Fruit fly (Drosophila melanogaster) whole organism, embryonic: ENCODE data around the gene Sp7.
A peak's percentile ranks its signal among the peaks of the same experiment; 100 is the strongest.

Experiments
- Antp ChIP-seq: fragments of 200-800 bp; sonication (Bioruptor generic); optimal IDR thresholded peaks from 3 replicates; lab custom pipeline; 2016; ENCODE audit warnings: missing biosample characterization, missing genetic modification characterization
- B-H1 ChIP-seq: fragments of 200-800 bp; sonication (Bioruptor generic); IDR thresholded peaks from 3 replicates; pipeline ENCODE4 v1.3.6; 2022; ENCODE audit warnings: missing biosample characterization, missing genetic modification characterization
- CG10147 ChIP-seq: fragments of 200-800 bp; sonication (Bioruptor generic); optimal IDR thresholded peaks from 2 replicates; lab custom pipeline; 2019; ENCODE audit warnings: missing biosample characterization, mild to moderate bottlenecking, missing genetic modification characterization, moderate library complexity
- CG10267 ChIP-seq: fragments of 200-800 bp; sonication (Bioruptor generic); optimal IDR thresholded peaks from 2 replicates; lab custom pipeline; 2018; ENCODE audit warnings: missing biosample characterization, mild to moderate bottlenecking, missing genetic modification characterization, moderate library complexity
- CG10959 ChIP-seq: fragments of 200-800 bp; sonication (Bioruptor generic); IDR thresholded peaks from 2 replicates; pipeline ENCODE4 v1.3.6; 2022; ENCODE audit warnings: missing biosample characterization, missing genetic modification characterization
- CG10979 ChIP-seq: fragments of 200-800 bp; sonication (Bioruptor generic); optimal IDR thresholded peaks from 2 replicates; lab custom pipeline; 2018; ENCODE audit warnings: missing biosample characterization, mild to moderate bottlenecking, missing genetic modification characterization, moderate library complexity
- CG11456 ChIP-seq: fragments of 200-800 bp; sonication (Bioruptor generic); IDR thresholded peaks from 3 replicates; pipeline ENCODE4 v1.3.6; 2022; ENCODE audit warnings: missing biosample characterization, missing genetic modification characterization
- CG12155 ChIP-seq: fragments of 200-800 bp; sonication (Bioruptor generic); optimal IDR thresholded peaks from 3 replicates; lab custom pipeline; 2016; ENCODE audit warnings: missing biosample characterization, missing genetic modification characterization
- CG13123 ChIP-seq: fragments of 200-800 bp; sonication (Bioruptor generic); optimal IDR thresholded peaks from 2 replicates; lab custom pipeline; 2016; ENCODE audit warnings: missing biosample characterization, missing genetic modification characterization
- CG14710 ChIP-seq: fragments of 200-800 bp; sonication (Bioruptor generic); optimal IDR thresholded peaks from 3 replicates; lab custom pipeline; 2019; ENCODE audit warnings: missing biosample characterization, mild to moderate bottlenecking, missing genetic modification characterization, moderate library complexity
- CG17186 ChIP-seq: fragments of 200-800 bp; sonication (Bioruptor generic); optimal IDR thresholded peaks from 3 replicates; lab custom pipeline; 2017; ENCODE audit warnings: missing biosample characterization, missing genetic modification reagents, missing genetic modification characterization
- CG6683 ChIP-seq: fragments of 200-800 bp; sonication (Bioruptor generic); optimal IDR thresholded peaks from 2 replicates; lab custom pipeline; 2017; ENCODE audit warnings: missing biosample characterization, mild to moderate bottlenecking, missing genetic modification characterization, missing genetic modification reagents
- CG8089 ChIP-seq: fragments of 200-800 bp; sonication (Bioruptor generic); optimal IDR thresholded peaks from 3 replicates; lab custom pipeline; 2016; ENCODE audit warnings: missing biosample characterization, missing genetic modification characterization
- CG8388 ChIP-seq: fragments of 200-800 bp; sonication (Bioruptor generic); optimal IDR thresholded peaks from 2 replicates; lab custom pipeline; 2019; ENCODE audit warnings: missing biosample characterization, mild to moderate bottlenecking, missing genetic modification characterization, moderate library complexity
- CG8944 ChIP-seq: fragments of 200-800 bp; sonication (Bioruptor generic); optimal IDR thresholded peaks from 3 replicates; lab custom pipeline; 2016; ENCODE audit warnings: missing biosample characterization, missing genetic modification characterization
- Dip3 ChIP-seq: fragments of 200-800 bp; sonication (Bioruptor generic); optimal IDR thresholded peaks from 3 replicates; lab custom pipeline; 2016; ENCODE audit warnings: missing biosample characterization, missing genetic modification characterization
- Dll ChIP-seq: fragments of 200-800 bp; sonication (Bioruptor generic); IDR thresholded peaks from 4 replicates; pipeline ENCODE4 v1.3.6; 2022; ENCODE audit warnings: missing biosample characterization, missing genetic modification characterization; ENCODE audit not compliant: partially characterized antibody
- Kr ChIP-seq: fragments of 200-800 bp; sonication (Bioruptor generic); optimal IDR thresholded peaks from 2 replicates; lab custom pipeline; 2017; ENCODE audit warnings: missing biosample characterization, mild to moderate bottlenecking, missing genetic modification characterization
- Med ChIP-seq: fragments of 200-800 bp; sonication (Bioruptor generic); peaks from one replicate; lab custom pipeline; 2016; ENCODE audit warnings: missing biosample characterization, missing genetic modification characterization, mild to moderate bottlenecking, inconsistent platforms, moderate library complexity
- NFAT ChIP-seq: fragments of 200-800 bp; sonication (Bioruptor generic); IDR thresholded peaks from 2 replicates; pipeline ENCODE4 v1.3.6; 2022; ENCODE audit warnings: missing biosample characterization, missing genetic modification characterization
- Neu2 ChIP-seq: fragments of 200-800 bp; sonication (Bioruptor generic); optimal IDR thresholded peaks from 3 replicates; lab custom pipeline; 2016; ENCODE audit warnings: missing biosample characterization, missing genetic modification characterization, borderline replicate concordance
- Oli ChIP-seq: fragments of 200-800 bp; sonication (Bioruptor generic); optimal IDR thresholded peaks from 2 replicates; lab custom pipeline; 2018; ENCODE audit warnings: missing biosample characterization, mild to moderate bottlenecking, missing genetic modification characterization, moderate library complexity
- Ravus ChIP-seq: fragments of 200-800 bp; sonication (Bioruptor generic); IDR thresholded peaks from 2 replicates; pipeline ENCODE4 v1.3.6; 2022; ENCODE audit warnings: missing biosample characterization, missing genetic modification characterization
- Sox100B ChIP-seq: fragments of 200-800 bp; sonication (Bioruptor generic); optimal IDR thresholded peaks from 3 replicates; lab custom pipeline; 2018; ENCODE audit warnings: missing biosample characterization, mild to moderate bottlenecking, missing genetic modification characterization
- Stat92E ChIP-seq, 3 experiments: fragments of >200 bp in 2 of 3; fragments of 200-800 bp in 1 of 3; sonication (Bioruptor generic) in 1 of 3; optimal IDR thresholded peaks; 2 replicates each; lab custom pipeline; 2017 to 2019; ENCODE audit warnings: missing biosample characterization in 3 of 3, missing genetic modification characterization in 3 of 3, mild to moderate bottlenecking in 1 of 3, moderate library complexity in 1 of 3
- Usf ChIP-seq: fragments of 200-800 bp; sonication (Bioruptor generic); optimal IDR thresholded peaks from 2 replicates; lab custom pipeline; 2017; ENCODE audit warnings: missing genotype, missing biosample characterization, missing genetic modification characterization
- abd-A ChIP-seq: fragments of 200-800 bp; sonication (Bioruptor generic); optimal IDR thresholded peaks from 3 replicates; lab custom pipeline; 2019; ENCODE audit warnings: missing biosample characterization, mild to moderate bottlenecking, missing genetic modification characterization, moderate library complexity
- ara ChIP-seq: fragments of 200-800 bp; sonication (Bioruptor generic); IDR thresholded peaks from 2 replicates; pipeline ENCODE4 v1.3.6; 2022; ENCODE audit warnings: missing biosample characterization, missing genetic modification characterization
- ase ChIP-seq: fragments of 200-800 bp; sonication (Bioruptor generic); IDR thresholded peaks from 3 replicates; pipeline ENCODE4 v1.3.6; 2022; ENCODE audit warnings: missing biosample characterization, missing genetic modification characterization
- ato ChIP-seq: fragments of 200-800 bp; sonication (Bioruptor generic); IDR thresholded peaks from 2 replicates; pipeline ENCODE4 v1.3.6; 2022; ENCODE audit warnings: missing biosample characterization, missing genetic modification characterization; ENCODE audit not compliant: partially characterized antibody
- chinmo ChIP-seq: fragments of 200-800 bp; sonication (Bioruptor generic); IDR thresholded peaks from 4 replicates; pipeline ENCODE4 v1.3.6; 2022; ENCODE audit warnings: missing biosample characterization, missing genetic modification characterization; ENCODE audit not compliant: partially characterized antibody
- chm ChIP-seq: fragments of 200-800 bp; sonication (Bioruptor generic); IDR thresholded peaks from 2 replicates; pipeline ENCODE4 v1.3.6; 2022; ENCODE audit warnings: missing biosample characterization, missing genetic modification characterization
- dm ChIP-seq: fragments of 200-800 bp; sonication (Bioruptor generic); optimal IDR thresholded peaks from 3 replicates; lab custom pipeline; 2016; ENCODE audit warnings: missing biosample characterization, missing genetic modification characterization
- dmrt99B ChIP-seq: fragments of 200-800 bp; sonication (Bioruptor generic); optimal IDR thresholded peaks from 2 replicates; lab custom pipeline; 2018; ENCODE audit warnings: missing biosample characterization, mild to moderate bottlenecking, missing genetic modification characterization, moderate library complexity
- eyg ChIP-seq: fragments of 200-800 bp; sonication (Bioruptor generic); optimal IDR thresholded peaks from 3 replicates; lab custom pipeline; 2016; ENCODE audit warnings: missing biosample characterization, missing genetic modification characterization
- gem ChIP-seq: fragments of 200-800 bp; sonication (Bioruptor generic); optimal IDR thresholded peaks from 2 replicates; lab custom pipeline; 2019; ENCODE audit warnings: missing biosample characterization, mild to moderate bottlenecking, missing genetic modification characterization, moderate library complexity
- ken ChIP-seq: fragments of 200-800 bp; sonication (Bioruptor generic); IDR thresholded peaks from 3 replicates; pipeline ENCODE4 v1.3.6; 2022; ENCODE audit warnings: missing biosample characterization, missing genetic modification characterization
- nau ChIP-seq: fragments of 200-800 bp; sonication (Bioruptor generic); optimal IDR thresholded peaks from 3 replicates; lab custom pipeline; 2017; ENCODE audit warnings: missing biosample characterization, mild to moderate bottlenecking, missing genetic modification characterization, missing genetic modification reagents
- ranshi ChIP-seq: fragments of 200-800 bp; sonication (Bioruptor generic); IDR thresholded peaks from 2 replicates; pipeline ENCODE4 v1.3.6; 2022; ENCODE audit warnings: missing biosample characterization, missing genetic modification characterization
- row ChIP-seq: fragments of 200-800 bp; sonication (Bioruptor generic); IDR thresholded peaks from 3 replicates; pipeline ENCODE4 v1.3.6; 2022; ENCODE audit warnings: missing biosample characterization, missing genetic modification characterization
- salm ChIP-seq: fragments of 200-800 bp; sonication (Bioruptor generic); optimal IDR thresholded peaks from 2 replicates; lab custom pipeline; 2018; ENCODE audit warnings: missing biosample characterization, mild to moderate bottlenecking, missing genetic modification characterization
- seq ChIP-seq: fragments of 200-800 bp; sonication (Bioruptor generic); IDR thresholded peaks from 2 replicates; pipeline ENCODE4 v1.3.6; 2022; ENCODE audit warnings: missing biosample characterization, missing genetic modification characterization
- sim ChIP-seq: fragments of 200-800 bp; sonication (Bioruptor generic); IDR thresholded peaks from 2 replicates; pipeline ENCODE4 v1.3.6; 2022; ENCODE audit warnings: missing biosample characterization, missing genetic modification characterization
- slp2 ChIP-seq: fragments of 200-800 bp; sonication (Bioruptor generic); optimal IDR thresholded peaks from 2 replicates; lab custom pipeline; 2016; ENCODE audit warnings: missing biosample characterization, missing genetic modification characterization
- trh ChIP-seq: fragments of 200-800 bp; sonication (Bioruptor generic); optimal IDR thresholded peaks from 2 replicates; lab custom pipeline; 2016; ENCODE audit warnings: missing biosample characterization, missing genetic modification characterization
- twi ChIP-seq: fragments of 200-800 bp; optimal IDR thresholded peaks from 2 replicates; lab custom pipeline; 2019; ENCODE audit warnings: missing biosample characterization, mild to moderate bottlenecking, missing genetic modification characterization, moderate library complexity
- usp ChIP-seq: fragments of >200 bp; optimal IDR thresholded peaks from 2 replicates; lab custom pipeline; 2017; ENCODE audit warnings: missing biosample characterization, missing genetic modification characterization
- zf30C ChIP-seq: fragments of 200-800 bp; sonication (Bioruptor generic); optimal IDR thresholded peaks from 3 replicates; lab custom pipeline; 2018; ENCODE audit warnings: missing biosample characterization, mild to moderate bottlenecking, missing genetic modification characterization

Sp7 gene

dm6 chr3R:7809662-7810621 is 50.4 kb downstream of the Sp7 start, which contains the start of the genes CG2993 and sgll (continued):
- TF ChIP-seq slp2 (GFP tag; lab: Kevin White, UChicago) (peak; percentile 91), dmrt99B (tag; lab: Kevin White, UChicago) (peak; percentile 79), CG13123 (GFP tag; lab: Kevin White, UChicago) (peak; percentile 83), CG8089 (GFP tag; lab: Kevin White, UChicago) (peak; percentile 95), CG6683 (GFP tag; lab: Kevin White, UChicago) (no peak), Stat92E (GFP tag; optimal IDR thresholded peaks at IDR 0.05; lab: Kevin White, UChicago) (no peak), Dip3 (peak; percentile 85), seq (peak; percentile 72), CG10979 (tag; lab: Kevin White, UChicago) (peak; percentile 92), Oli (tag; lab: Kevin White, UChicago) (peak; percentile 81), ara (GFP tag; lab: Robert Waterston, UW) (peak; percentile 82), CG11456 (GFP tag; lab: Robert Waterston, UW) (peak; percentile 100), ato (GFP tag; lab: Robert Waterston, UW) (no peak; the same call in 1 of the 2 replicates), trh (GFP tag; lab: Kevin White, UChicago) (peak; percentile 89), CG10147 (GFP tag; lab: Kevin White, UChicago) (no peak), CG10267 (tag; lab: Kevin White, UChicago) (peak; percentile 78), CG8944 (GFP tag; lab: Kevin White, UChicago) (peak; percentile 97), usp (no peak), Kr (peak; percentile 32), gem (tag; lab: Kevin White, UChicago) (peak; percentile 89), dm (GFP tag; lab: Kevin White, UChicago) (peak; percentile 78), salm (no peak), Sox100B (peak; percentile 60), eyg (GFP tag; lab: Kevin White, UChicago) (peak; percentile 86), abd-A (tag; lab: Kevin White, UChicago) (no peak), CG8388 (GFP tag; lab: Kevin White, UChicago) (peak; percentile 39), Usf (GFP tag; lab: Kevin White, UChicago) (peak; percentile 82), Neu2 (peak; percentile 55), twi (tag; lab: Kevin White, UChicago) (peak; percentile 74), Dll (no peak), CG17186 (peak; percentile 70), Antp (peak; percentile 97), NFAT (peak; percentile 99), CG10959 (peak; percentile 96), row (GFP tag; lab: Robert Waterston, UW) (peak; percentile 64), CG12155 (peak; percentile 88), Ravus (GFP tag; lab: Robert Waterston, UW) (peak; percentile 74), B-H1 (GFP tag; lab: Robert Waterston, UW) (peak; percentile 81), Med (GFP tag; lab: Kevin White, UChicago) (peak; percentile 99), chinmo (GFP tag; lab: Robert Waterston, UW) (peak; percentile 87; the same call in 2 of the 4 replicates), CG14710 (no peak), ase (GFP tag; lab: Robert Waterston, UW) (peak; percentile 93), ranshi (peak; percentile 90; the same call in 1 of the 2 replicates), nau (GFP tag; lab: Kevin White, UChicago) (no peak), chm (GFP tag; lab: Robert Waterston, UW) (peak; percentile 95), sim (GFP tag; lab: Robert Waterston, UW) (peak; percentile 44; the same call in 1 of the 2 replicates), zf30C (GFP tag; lab: Kevin White, UChicago) (peak; percentile 75), ken (GFP tag; lab: Robert Waterston, UW) (peak; percentile 96)
